Worm (Caenorhabditis elegans): ENCODE data around the gene Y54F10BM.6.

The Y54F10BM.6 gene

ce11 chrIII:2262942-2263341 is at the start of gene Y54F10BM.6:
Y54F10BM.6 (plus strand) TSS chrIII:2263242.
- TF ChIP-seq nhr-76 (tag; optimal IDR thresholded peaks at IDR 0.05), result no peak
- no peak for TF ChIP-seq hmg-11 (tag; optimal IDR thresholded peaks at IDR 0.05)
- no peak for TF ChIP-seq nhr-12 (tag; optimal IDR thresholded peaks at IDR 0.05)
- no peak for TF ChIP-seq elt-2 (tag; optimal IDR thresholded peaks at IDR 0.05)
- no peak for TF ChIP-seq R02D3.7 (tag; optimal IDR thresholded peaks at IDR 0.05)
- TF ChIP-seq sea-2 (GFP tag; optimal IDR thresholded peaks at IDR 0.05), result no peak

- TF ChIP-seq nfya-1 (tag; optimal IDR thresholded peaks at IDR 0.05; ENCODE audit: insufficient read depth) (no peak), nhr-77 (tag; optimal IDR thresholded peaks at IDR 0.05) (no peak), ztf-4 (tag; optimal IDR thresholded peaks at IDR 0.05) (no peak), nhr-25 (tag; optimal IDR thresholded peaks at IDR 0.05) (no peak), lin-39 (tag; optimal IDR thresholded peaks at IDR 0.05) (no peak), nhr-76 (tag; optimal IDR thresholded peaks at IDR 0.05) (no peak), nhr-237 (tag; optimal IDR thresholded peaks at IDR 0.05) (no peak), ztf-11 (tag; optimal IDR thresholded peaks at IDR 0.05) (no peak), eor-1 (tag; optimal IDR thresholded peaks at IDR 0.05) (no peak), pqm-1 (tag; optimal IDR thresholded peaks at IDR 0.05) (no peak), fos-1 (tag; optimal IDR thresholded peaks at IDR 0.05) (no peak), aly-2 (tag; optimal IDR thresholded peaks at IDR 0.05) (no peak)
These were observed 43.6 kb upstream of the Y54F10BM.6 start, which contains the start of gene fbxa-12 for ce11 chrIII:2219408-2219807. fbxa-12 (plus strand) TSS chrIII:2219708.

ce11 chrIII:2223932-2224331 is 39.1 kb upstream of the Y54F10BM.6 start, which contains the start of gene srd-65:
srd-65 (minus strand) TSS chrIII:2224032.
- no peak for TF ChIP-seq nfya-1 (tag; optimal IDR thresholded peaks at IDR 0.05; ENCODE audit: insufficient read depth)

ce11 chrIII:2224478-2224877 is 38.6 kb upstream of the Y54F10BM.6 start, which contains the start of gene fbxa-38:
fbxa-38 (plus strand) TSS chrIII:2224672.
- TF ChIP-seq ZK546.5 (tag; optimal IDR thresholded peaks at IDR 0.05) (no peak), fos-1 (tag; optimal IDR thresholded peaks at IDR 0.05) (no peak), elt-3 (tag; optimal IDR thresholded peaks at IDR 0.05) (no peak), unc-62 (GFP tag; optimal IDR thresholded peaks at IDR 0.05) (no peak), elt-2 (tag; optimal IDR thresholded peaks at IDR 0.05) (no peak), nhr-237 (tag; optimal IDR thresholded peaks at IDR 0.05) (no peak), ama-1 (optimal IDR thresholded peaks at IDR 0.05) (no peak), fkh-10 (GFP tag; optimal IDR thresholded peaks at IDR 0.05) (no peak), zag-1 (tag; optimal IDR thresholded peaks at IDR 0.05) (no peak), tbx-2 (tag; optimal IDR thresholded peaks at IDR 0.05) (no peak), egl-27 (tag; optimal IDR thresholded peaks at IDR 0.05) (no peak), lsy-12 (tag; optimal IDR thresholded peaks at IDR 0.05) (no peak), unc-39 (tag; optimal IDR thresholded peaks at IDR 0.05) (no peak), ceh-16 (tag; optimal IDR thresholded peaks at IDR 0.05) (no peak), R02D3.7 (tag; optimal IDR thresholded peaks at IDR 0.05) (no peak), lin-15B (tag; optimal IDR thresholded peaks at IDR 0.05) (no peak)

- TF ChIP-seq nhr-67 (tag; optimal IDR thresholded peaks at IDR 0.05), result no peak
- no peak for TF ChIP-seq zag-1 (tag; optimal IDR thresholded peaks at IDR 0.05)
- TF ChIP-seq daf-12 (tag; optimal IDR thresholded peaks at IDR 0.05), result no peak
- TF ChIP-seq hmg-11 (tag; optimal IDR thresholded peaks at IDR 0.05), result no peak
- TF ChIP-seq tbx-2 (tag; optimal IDR thresholded peaks at IDR 0.05), result no peak
- no peak for TF ChIP-seq nhr-77 (tag; optimal IDR thresholded peaks at IDR 0.05)
- no peak for TF ChIP-seq ztf-11 (tag; optimal IDR thresholded peaks at IDR 0.05)
- no peak for TF ChIP-seq snpc-4 (tag; optimal IDR thresholded peaks at IDR 0.05)
- TF ChIP-seq mml-1 (tag; optimal IDR thresholded peaks at IDR 0.05), result no peak
- TF ChIP-seq nhr-12 (tag; optimal IDR thresholded peaks at IDR 0.05), result no peak
- no peak for TF ChIP-seq ceh-16 (tag; optimal IDR thresholded peaks at IDR 0.05)
- TF ChIP-seq elt-2 (tag; optimal IDR thresholded peaks at IDR 0.05), result no peak
- no peak for TF ChIP-seq nhr-237 (tag; optimal IDR thresholded peaks at IDR 0.05)
- TF ChIP-seq aly-2 (tag; optimal IDR thresholded peaks at IDR 0.05), result no peak
- no peak for TF ChIP-seq jun-1 (tag; optimal IDR thresholded peaks at IDR 0.05)
These were observed 35.6 kb upstream of the Y54F10BM.6 start, which contains the start of gene fbxa-62 for ce11 chrIII:2227407-2227806. fbxa-62 (plus strand) TSS chrIII:2227707.
